Worm (Caenorhabditis elegans): ENCODE measurements around the gene srd-27.

srd-27 gene

DNA sequence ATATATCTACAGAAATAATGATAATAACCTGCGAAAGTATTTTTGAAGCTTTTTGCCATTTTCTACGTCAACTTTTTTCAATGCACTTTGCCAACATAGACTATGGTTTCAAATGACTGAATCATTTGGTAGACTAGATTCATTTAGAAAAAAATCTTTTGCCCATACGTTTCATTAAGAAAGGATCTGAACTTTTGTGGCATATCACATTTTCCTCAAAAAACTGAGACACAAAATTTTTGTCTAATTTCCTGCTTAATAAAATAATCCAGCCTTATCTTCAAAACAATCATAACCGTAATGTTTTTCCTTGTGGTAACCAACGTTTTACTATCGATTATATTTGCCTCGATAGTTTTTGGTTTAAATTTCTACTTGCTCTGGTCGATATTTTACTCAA is 22.9 kb downstream of the srd-27 start, which contains the start of gene srbc-51:
Gene srbc-51 (plus strand): TSS at position 301 of the 400 bp plus-strand sequence.
- TF ChIP-seq elt-3 (tag; optimal IDR thresholded peaks at IDR 0.05) (no peak), flh-1 (GFP tag; optimal IDR thresholded peaks at IDR 0.05) (no peak), nhr-2 (tag; optimal IDR thresholded peaks at IDR 0.05) (no peak), lin-13 (tag; optimal IDR thresholded peaks at IDR 0.05) (no peak), elt-1 (tag; optimal IDR thresholded peaks at IDR 0.05; ENCODE audit: borderline replicate concordance, insufficient read depth) (no peak), nhr-12 (tag; optimal IDR thresholded peaks at IDR 0.05) (no peak), mls-2 (tag; optimal IDR thresholded peaks at IDR 0.05) (no peak), ztf-11 (tag; optimal IDR thresholded peaks at IDR 0.05) (no peak), drap-1 (GFP tag; optimal IDR thresholded peaks at IDR 0.05) (no peak), unc-39 (tag; optimal IDR thresholded peaks at IDR 0.05) (no peak), ceh-43 (GFP tag; optimal IDR thresholded peaks at IDR 0.05) (no peak), M03D4.4 (tag; optimal IDR thresholded peaks at IDR 0.05) (no peak), sptf-1 (tag; optimal IDR thresholded peaks at IDR 0.05) (no peak)

ce11 chrV:15829907-15830306 is 26.7 kb downstream of the srd-27 start, which contains the start of gene srbc-55:
Gene srbc-55 (minus strand): TSS chrV:15830007.
- no peak for TF ChIP-seq cnd-1 (tag; optimal IDR thresholded peaks at IDR 0.05)
- TF ChIP-seq drap-1 (GFP tag; optimal IDR thresholded peaks at IDR 0.05) = no peak

- TF ChIP-seq mab-5 (tag; optimal IDR thresholded peaks at IDR 0.05) (no peak), flh-1 (GFP tag; optimal IDR thresholded peaks at IDR 0.05) (no peak), blmp-1 (tag; optimal IDR thresholded peaks at IDR 0.05) (no peak), elt-1 (tag; optimal IDR thresholded peaks at IDR 0.05; ENCODE audit: borderline replicate concordance, insufficient read depth) (no peak), ceh-83 (GFP tag; optimal IDR thresholded peaks at IDR 0.05) (no peak), M03D4.4 (tag; optimal IDR thresholded peaks at IDR 0.05) (no peak), cnd-1 (tag; optimal IDR thresholded peaks at IDR 0.05) (no peak), mep-1 (tag; optimal IDR thresholded peaks at IDR 0.05) (no peak), elt-3 (tag; optimal IDR thresholded peaks at IDR 0.05) (no peak), drap-1 (GFP tag; optimal IDR thresholded peaks at IDR 0.05) (no peak), bed-3 (GFP tag; optimal IDR thresholded peaks at IDR 0.05) (no peak), sptf-1 (tag; optimal IDR thresholded peaks at IDR 0.05) (no peak), ces-1 (GFP tag; optimal IDR thresholded peaks at IDR 0.05) (no peak), unc-39 (tag; optimal IDR thresholded peaks at IDR 0.05) (no peak), unc-62 (GFP tag; optimal IDR thresholded peaks at IDR 0.05) (no peak), snpc-4 (tag; optimal IDR thresholded peaks at IDR 0.05) (no peak), nhr-237 (tag; optimal IDR thresholded peaks at IDR 0.05) (no peak)
These were observed 28.4 kb downstream of the srd-27 start, which contains the start of gene srbc-56 for ce11 chrV:15831586-15831985. Gene srbc-56 (minus strand): TSS chrV:15831686.

DNA sequence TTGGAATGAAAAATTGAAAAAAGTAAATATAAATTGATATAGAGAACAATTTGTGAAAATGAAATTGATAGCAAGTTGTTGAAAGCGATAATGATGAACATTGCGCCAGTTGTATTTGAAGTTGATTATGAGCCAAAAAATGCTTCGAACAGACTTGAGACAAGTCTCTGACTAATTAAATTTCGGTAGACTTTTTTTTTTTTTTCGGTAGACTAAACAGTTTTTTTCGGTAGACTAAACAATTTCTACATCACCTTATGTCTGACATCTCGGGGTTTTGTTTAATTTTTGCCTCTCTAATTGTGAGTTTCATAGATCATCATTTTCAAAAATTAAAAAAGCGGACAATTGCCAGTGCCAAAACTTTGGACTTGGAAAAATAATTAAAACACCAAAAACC is 30.4 kb downstream of the srd-27 start, which contains the start of gene srbc-54:
Gene srbc-54 (minus strand): TSS at position 101 of the 400 bp plus-strand sequence.
- TF ChIP-seq elt-3 (tag; optimal IDR thresholded peaks at IDR 0.05) (no peak), bed-3 (GFP tag; optimal IDR thresholded peaks at IDR 0.05) (no peak), ces-1 (GFP tag; optimal IDR thresholded peaks at IDR 0.05) (no peak), pha-4 (tag; optimal IDR thresholded peaks at IDR 0.05) (no peak), flh-1 (GFP tag; optimal IDR thresholded peaks at IDR 0.05) (no peak), ceh-83 (GFP tag; optimal IDR thresholded peaks at IDR 0.05) (no peak), nhr-12 (tag; optimal IDR thresholded peaks at IDR 0.05) (no peak), ham-2 (GFP tag; optimal IDR thresholded peaks at IDR 0.05) (no peak), unc-120 (tag; optimal IDR thresholded peaks at IDR 0.05; ENCODE audit: poor library complexity, severe bottlenecking) (no peak), mab-5 (tag; optimal IDR thresholded peaks at IDR 0.05) (no peak), elt-1 (tag; optimal IDR thresholded peaks at IDR 0.05; ENCODE audit: borderline replicate concordance, insufficient read depth) (no peak), cnd-1 (tag; optimal IDR thresholded peaks at IDR 0.05) (no peak), ceh-43 (GFP tag; optimal IDR thresholded peaks at IDR 0.05) (no peak), hlh-1 (tag; optimal IDR thresholded peaks at IDR 0.05) (no peak)

ce11 chrV:15841095-15841494 is 37.9 kb downstream of the srd-27 start, which contains the start of gene srh-149:
Gene srh-149 (minus strand): TSS chrV:15841195.
- TF ChIP-seq ceh-39 (tag; optimal IDR thresholded peaks at IDR 0.05) (no peak), sem-2 (GFP tag; optimal IDR thresholded peaks at IDR 0.05) (no peak), elt-3 (tag; optimal IDR thresholded peaks at IDR 0.05) (no peak), nhr-2 (tag; optimal IDR thresholded peaks at IDR 0.05) (no peak), cnd-1 (tag; optimal IDR thresholded peaks at IDR 0.05) (no peak), zip-8 (tag; optimal IDR thresholded peaks at IDR 0.05) (no peak), mab-5 (tag; optimal IDR thresholded peaks at IDR 0.05) (no peak), bed-3 (GFP tag; optimal IDR thresholded peaks at IDR 0.05) (no peak), ceh-83 (GFP tag; optimal IDR thresholded peaks at IDR 0.05) (no peak), M03D4.4 (tag; optimal IDR thresholded peaks at IDR 0.05) (no peak), ces-1 (GFP tag; optimal IDR thresholded peaks at IDR 0.05) (no peak), ztf-11 (tag; optimal IDR thresholded peaks at IDR 0.05) (no peak), snpc-4 (tag; optimal IDR thresholded peaks at IDR 0.05) (no peak)
